Fruit fly (Drosophila melanogaster): ENCODE data around the gene MFS18.

DNA sequence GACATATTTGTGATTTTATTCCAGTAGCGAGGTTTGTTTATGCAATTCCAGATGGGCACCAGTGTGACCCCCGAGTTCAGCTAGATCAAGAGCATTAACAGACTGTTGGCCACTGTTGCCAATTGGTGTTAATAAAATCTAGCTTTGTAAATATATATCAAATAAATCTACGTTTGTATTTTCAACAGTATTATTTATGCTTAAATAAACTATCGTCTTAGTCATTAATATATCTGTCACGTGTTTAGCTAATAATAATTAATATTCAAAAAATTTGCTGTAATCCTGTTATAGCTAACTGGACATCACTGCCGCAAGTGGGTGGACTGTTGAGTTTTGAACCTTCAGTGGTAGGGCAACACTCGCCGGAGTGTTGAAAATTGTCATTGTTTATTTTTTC lies 11.1 kb upstream of the MFS18 start, which contains the start of the genes mRpL27 and CG15435:
- no peak for TF ChIP-seq ttk (optimal IDR thresholded peaks at IDR 0.05)
- no peak for TF ChIP-seq Sin3A (optimal IDR thresholded peaks at IDR 0.05)
- no peak for TF ChIP-seq h (optimal IDR thresholded peaks at IDR 0.05)

All from Kc167 (cell line).